Worm (Caenorhabditis elegans) whole organism, L4/young adult: ENCODE measurements around the gene smcr-8.
"Not testable (repeated sequence)": the region's sequence is repeated elsewhere in the genome, so short reads cannot be mapped to it uniquely, and the experiment has no call there.

ENCODE experiments used
- W03F9.2 ChIP-seq: fragments of 150-350 bp; optimal IDR thresholded peaks from 2 replicates; lab custom pipeline; 2014; ENCODE audit warnings: missing biosample characterization, missing genetic modification characterization
- dao-5 ChIP-seq: sonication (generic microtip); optimal IDR thresholded peaks from 2 replicates; lab custom pipeline; 2016; ENCODE audit warnings: missing genotype, missing genetic modification characterization, moderate library complexity, missing compliant biosample characterization
- him-1 ChIP-seq: sonication (generic microtip); optimal IDR thresholded peaks from 2 replicates; lab custom pipeline; 2016; ENCODE audit warnings: missing genotype, missing genetic modification reagents, missing genetic modification characterization, missing compliant biosample characterization

- not testable (repeated sequence) for TF ChIP-seq W03F9.2, him-1, dao-5 (tag; lab: Kevin White, UChicago)
These were observed 18.8 kb upstream of the smcr-8 start, which contains the start of gene C27F2.6 for ce11 chrIII:4980367-4980766.
